Worm (Caenorhabditis elegans) whole organism, L3 larva: ENCODE measurements around the gene ptb-1.

Experiments
- elt-2 ChIP-seq: sonication (generic microtip); optimal IDR thresholded peaks from 2 replicates; lab custom pipeline; 2016; ENCODE audit warnings: missing genetic modification reagents, mild to moderate bottlenecking, missing genetic modification characterization, missing compliant biosample characterization
- elt-3 ChIP-seq, 3 experiments: fragments of 150-350 bp in 1 of 3; sonication (generic microtip) in 2 of 3; optimal IDR thresholded peaks; 2 replicates in 2 of 3; 4 replicates in 1 of 3; lab custom pipeline; 2014 to 2017; ENCODE audit warnings: missing biosample characterization in 3 of 3, missing genetic modification characterization in 3 of 3
- fos-1 ChIP-seq: fragments of 150-350 bp; optimal IDR thresholded peaks from 2 replicates; lab custom pipeline; 2014; ENCODE audit warnings: missing biosample characterization, missing genetic modification characterization
- hmg-11 ChIP-seq: sonication (generic microtip); optimal IDR thresholded peaks from 2 replicates; lab custom pipeline; 2016; ENCODE audit warnings: missing genetic modification characterization, missing compliant biosample characterization
- mml-1 ChIP-seq: fragments of 150-350 bp; sonication (generic microtip); optimal IDR thresholded peaks from 3 replicates; lab custom pipeline; 2014; ENCODE audit warnings: missing biosample characterization, missing genetic modification characterization
- nhr-11 ChIP-seq: fragments of 150-350 bp; optimal IDR thresholded peaks from 2 replicates; lab custom pipeline; 2014; ENCODE audit warnings: missing biosample characterization, missing genetic modification characterization
- nhr-28 ChIP-seq: fragments of 150-350 bp; optimal IDR thresholded peaks from 2 replicates; lab custom pipeline; 2014; ENCODE audit warnings: missing biosample characterization, missing genetic modification characterization
- pha-4 ChIP-seq: fragments of 150-350 bp; optimal IDR thresholded peaks from 2 replicates; lab custom pipeline; 2014; ENCODE audit warnings: missing biosample characterization, missing genetic modification reagents, missing genetic modification characterization
- skn-1 ChIP-seq: fragments of 150-350 bp; optimal IDR thresholded peaks from 2 replicates; lab custom pipeline; 2014; ENCODE audit warnings: missing biosample characterization, missing genetic modification characterization
- zag-1 ChIP-seq: fragments of 150-350 bp; optimal IDR thresholded peaks from 2 replicates; lab custom pipeline; 2014; ENCODE audit warnings: missing biosample characterization, missing genetic modification characterization
- ztf-4 ChIP-seq: fragments of 150-350 bp; optimal IDR thresholded peaks from 2 replicates; lab custom pipeline; 2014; ENCODE audit warnings: missing biosample characterization, missing genetic modification characterization

Gene ptb-1

ce11 chrII:10737059-10737458 lies 61.7 kb downstream of the ptb-1 start, which contains the start of gene C52A11.3:
Gene C52A11.3 (plus strand): TSS chrII:10737359.
- no peak for TF ChIP-seq skn-1 (tag; lab: Kevin White, UChicago)
- no peak for TF ChIP-seq nhr-28 (tag; lab: Kevin White, UChicago)
- no peak for TF ChIP-seq mml-1 (tag; lab: Kevin White, UChicago)
- no peak for TF ChIP-seq nhr-11 (tag; lab: Kevin White, UChicago)
- no peak for TF ChIP-seq elt-2 (tag; lab: Kevin White, UChicago)
- no peak for TF ChIP-seq fos-1 (tag; lab: Kevin White, UChicago)
- TF ChIP-seq pha-4 (tag; lab: Kevin White, UChicago): no peak
- TF ChIP-seq hmg-11 (tag; lab: Kevin White, UChicago): no peak
- no peak for TF ChIP-seq zag-1 (tag; lab: Kevin White, UChicago)
- TF ChIP-seq ztf-4: no peak
- no peak for TF ChIP-seq elt-3 (tag; optimal IDR thresholded peaks at IDR 0.05; lab: Kevin White, UChicago)
